Worm (Caenorhabditis elegans) whole organism, early embryonic: Measurements from ENCODE around the gene W08A12.2.

Source experiments
- ama-1 ChIP-seq: fragments of 150-350 bp; optimal IDR thresholded peaks from 2 replicates; lab custom pipeline; 2014
- ceh-13 ChIP-seq: fragments of 200-800 bp; sonication (Bioruptor generic); optimal IDR thresholded peaks from 2 replicates; lab custom pipeline; 2018; ENCODE audit warnings: mild to moderate bottlenecking, missing genetic modification characterization, missing compliant biosample characterization
- ceh-36 ChIP-seq: sonication (generic microtip); optimal IDR thresholded peaks from 2 replicates; lab custom pipeline; 2016; ENCODE audit warnings: missing genetic modification characterization, inconsistent platforms, missing compliant biosample characterization
- flt-1 ChIP-seq: fragments of 200-800 bp; sonication (Bioruptor generic); IDR thresholded peaks from 2 replicates; pipeline ENCODE4 v1.3.6; 2022; ENCODE audit warnings: missing genetic modification characterization, missing compliant biosample characterization
- hmbx-1 ChIP-seq: sonication (generic microtip); optimal IDR thresholded peaks from 2 replicates; lab custom pipeline; 2016; ENCODE audit warnings: mild to moderate bottlenecking, missing genetic modification characterization, missing compliant biosample characterization
- pes-1 ChIP-seq: fragments of 200-800 bp; sonication (Bioruptor generic); IDR thresholded peaks from 2 replicates; pipeline ENCODE4 v1.3.6; 2022; ENCODE audit warnings: missing genetic modification reagents, missing genetic modification characterization, missing compliant biosample characterization
- scrt-1 ChIP-seq: fragments of 200-800 bp; sonication (Bioruptor generic); IDR thresholded peaks from 2 replicates; pipeline ENCODE4 v1.3.6; 2022; ENCODE audit warnings: missing genetic modification characterization, missing compliant biosample characterization
- tbx-11 ChIP-seq: fragments of 200-800 bp; sonication (Bioruptor generic); IDR thresholded peaks from 2 replicates; pipeline ENCODE4 v1.3.6; 2022; ENCODE audit warnings: missing genetic modification characterization, missing compliant biosample characterization
- tbx-37 ChIP-seq: fragments of 200-800 bp; sonication (Bioruptor generic); conservative IDR thresholded peaks from 2 replicates; pipeline ENCODE4 v1.3.6; 2022; ENCODE audit warnings: missing genetic modification reagents, missing genetic modification characterization, missing compliant biosample characterization
- tra-4 ChIP-seq: sonication (generic microtip); optimal IDR thresholded peaks from 2 replicates; lab custom pipeline; 2017; ENCODE audit warnings: missing genetic modification characterization, missing compliant biosample characterization

ce11 chrV:3711544-3711943 is 25.9 kb upstream of the W08A12.2 start:
- TF ChIP-seq flt-1 (GFP tag; lab: Robert Waterston, UW) (no peak), ama-1 (no peak), ceh-13 (GFP tag; lab: Kevin White, UChicago) (no peak), tra-4 (tag; lab: Kevin White, UChicago) (no peak), scrt-1 (GFP tag; lab: Robert Waterston, UW) (no peak), tbx-11 (GFP tag; lab: Robert Waterston, UW) (no peak), ceh-36 (tag; lab: Kevin White, UChicago) (no peak), tbx-37 (GFP tag; lab: Robert Waterston, UW) (no peak), hmbx-1 (tag; lab: Kevin White, UChicago) (no peak), pes-1 (GFP tag; lab: Robert Waterston, UW) (no peak)
